In genomic region chrX:15389853-15390252, ce11 we compare ENCODE assay signal across 4 worm cellular contexts.
TF ChIP-seq lines count a peak whose summit lies in the region.

No protein-coding gene starts in this region.

TF ChIP-seq in whole organism, L1 larva, 84 proteins besides CTCF, POLR2A, EP300 and RAD21:
- peak; percentile 67 for TF ChIP-seq nhr-71 (tag; optimal IDR thresholded peaks at IDR 0.05; lab: Kevin White, UChicago)
- TF ChIP-seq nhr-47 (tag; optimal IDR thresholded peaks at IDR 0.05; lab: Kevin White, UChicago) = peak; percentile 49
- no peak for TF ChIP-seq C04F5.9 (tag; optimal IDR thresholded peaks at IDR 0.05; lab: Kevin White, UChicago)
- peak; percentile 77 for TF ChIP-seq nhr-11 (tag; optimal IDR thresholded peaks at IDR 0.05; lab: Kevin White, UChicago)
- peak; percentile 42 for TF ChIP-seq lin-14 (GFP tag; optimal IDR thresholded peaks at IDR 0.05; lab: Kevin White, UChicago)
- TF ChIP-seq nhr-237 (tag; optimal IDR thresholded peaks at IDR 0.05; lab: Kevin White, UChicago) = no peak
- no peak for TF ChIP-seq nhr-85 (tag; lab: Kevin White, UChicago)
- peak; percentile 83 for TF ChIP-seq fkh-8 (tag; optimal IDR thresholded peaks at IDR 0.05; lab: Kevin White, UChicago)
- no peak for TF ChIP-seq jun-1 (tag; optimal IDR thresholded peaks at IDR 0.05; lab: Kevin White, UChicago)
- no peak for TF ChIP-seq ama-1 (optimal IDR thresholded peaks at IDR 0.05; lab: Kevin White, UChicago)
- no peak for TF ChIP-seq dpl-1 (GFP tag; optimal IDR thresholded peaks at IDR 0.05; lab: Kevin White, UChicago)
- TF ChIP-seq nhr-28 (tag; optimal IDR thresholded peaks at IDR 0.05; lab: Kevin White, UChicago) = no peak

TF ChIP-seq in whole organism, L3 larva, 47 proteins besides CTCF, POLR2A, EP300 and RAD21:
- TF ChIP-seq skn-1 (tag; optimal IDR thresholded peaks at IDR 0.05; lab: Kevin White, UChicago) = no peak
- TF ChIP-seq nhr-237 (tag; optimal IDR thresholded peaks at IDR 0.05; lab: Kevin White, UChicago) = no peak
- peak; percentile 79 for TF ChIP-seq nhr-11 (tag; optimal IDR thresholded peaks at IDR 0.05; lab: Kevin White, UChicago)
- TF ChIP-seq nhr-67 (tag; optimal IDR thresholded peaks at IDR 0.05; lab: Kevin White, UChicago) = no peak
- no peak for TF ChIP-seq ztf-4 (tag; optimal IDR thresholded peaks at IDR 0.05; lab: Kevin White, UChicago)
- no peak for TF ChIP-seq egl-27 (tag; optimal IDR thresholded peaks at IDR 0.05; lab: Kevin White, UChicago)
TF ChIP-seq in whole organism, L3 larva: peak in this region for 1.

TF ChIP-seq in whole organism, L4 larva, 104 proteins besides CTCF, POLR2A, EP300 and RAD21:
- TF ChIP-seq fkh-10 (GFP tag; optimal IDR thresholded peaks at IDR 0.05; lab: Kevin White, UChicago) (no peak), zip-2 (tag; optimal IDR thresholded peaks at IDR 0.05; lab: Kevin White, UChicago) (no peak), ces-1 (GFP tag; optimal IDR thresholded peaks at IDR 0.05; lab: Kevin White, UChicago) (peak; percentile 19), nhr-102 (tag; optimal IDR thresholded peaks at IDR 0.05; lab: Kevin White, UChicago) (no peak), nhr-11 (tag; optimal IDR thresholded peaks at IDR 0.05; lab: Kevin White, UChicago) (peak; percentile 47), unc-62 (GFP tag; optimal IDR thresholded peaks at IDR 0.05 in 1 of 2; lab: Kevin White, UChicago) (peak in 1 of 2 experiments; percentile 71), unc-62 (tag; optimal IDR thresholded peaks at IDR 0.05; lab: Kevin White, UChicago) (no peak), lsy-2 (tag; optimal IDR thresholded peaks at IDR 0.05; lab: Kevin White, UChicago) (peak in 1 of 2 experiments; percentile 10)
TF ChIP-seq in whole organism, L4 larva: peak in this region for 4.

TF ChIP-seq in whole organism, young adult, 124 proteins besides CTCF, POLR2A, EP300 and RAD21:
- no peak for TF ChIP-seq B0019.2 (GFP tag; conservative IDR thresholded peaks at IDR 0.05; lab: Robert Waterston, UW)
- TF ChIP-seq C17E4.6 (GFP tag; IDR thresholded peaks at IDR 0.05; lab: Robert Waterston, UW) = no peak
- peak; percentile 66 for TF ChIP-seq sdz-38 (tag; optimal IDR thresholded peaks at IDR 0.05; lab: Kevin White, UChicago)
- TF ChIP-seq madf-3 (GFP tag; IDR thresholded peaks at IDR 0.05; lab: Robert Waterston, UW) = no peak
- TF ChIP-seq rec-8 (tag; optimal IDR thresholded peaks at IDR 0.05; lab: Kevin White, UChicago) = no peak
- no peak for TF ChIP-seq tbp1 (GFP tag; optimal IDR thresholded peaks at IDR 0.05; lab: Kevin White, UChicago)
- no peak for TF ChIP-seq zfh-2 (GFP tag; conservative IDR thresholded peaks at IDR 0.05; lab: Robert Waterston, UW)
- TF ChIP-seq fkh-3 (tag; optimal IDR thresholded peaks at IDR 0.05; lab: Kevin White, UChicago) = no peak
TF ChIP-seq in whole organism, young adult: peak in this region for 1.
